Fruit fly (Drosophila melanogaster): Measurements from ENCODE around the gene Arp1.

The Arp1 gene

dm6 chr3R:12691422-12692101 is at the start of gene Arp1:
Gene Arp1 (plus strand): TSS chr3R:12691743.
- TF ChIP-seq CTCF (optimal IDR thresholded peaks at IDR 0.05) (no peak), CG8478 (optimal IDR thresholded peaks at IDR 0.05) (no peak)

DNA sequence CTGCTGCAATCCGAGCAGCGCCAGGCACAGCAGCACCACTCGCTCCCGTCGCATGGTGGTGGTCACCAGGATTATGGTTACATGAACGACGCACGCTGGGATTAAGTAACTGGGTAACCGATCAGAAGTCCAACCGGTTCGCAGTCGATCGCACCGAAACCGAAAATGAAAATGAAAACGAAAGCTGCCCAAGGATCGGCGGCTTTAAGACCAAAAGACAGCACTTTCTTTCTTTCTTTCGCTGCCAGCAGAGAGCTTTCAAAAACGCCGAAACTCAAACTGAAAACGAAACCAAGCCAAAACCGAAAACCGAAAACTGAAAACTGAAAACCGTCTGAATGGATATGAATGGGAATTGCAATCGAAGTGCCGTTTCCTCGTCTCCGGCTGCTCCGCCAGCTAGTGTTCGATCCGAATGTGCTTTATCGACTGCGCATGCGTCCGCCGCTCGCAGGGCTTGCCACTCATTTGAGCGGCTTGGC is 49.5 kb upstream of the Arp1 start, which contains the start of gene CG6753:
Gene CG6753, minus strand, starts transcription at position 432 of the 482 bp plus-strand sequence.
- TF ChIP-seq CG8478 (optimal IDR thresholded peaks at IDR 0.05) (no peak), CTCF (optimal IDR thresholded peaks at IDR 0.05) (no peak)

- TF ChIP-seq CTCF (optimal IDR thresholded peaks at IDR 0.05), result no peak
- no peak for TF ChIP-seq CG8478 (optimal IDR thresholded peaks at IDR 0.05)
These were observed 46.8 kb upstream of the Arp1 start for dm6 chr3R:12644621-12645310.

dm6 chr3R:12645771-12646317 is 45.7 kb upstream of the Arp1 start:
- TF ChIP-seq CTCF (optimal IDR thresholded peaks at IDR 0.05), result no peak
- TF ChIP-seq CG8478 (optimal IDR thresholded peaks at IDR 0.05), result no peak

DNA sequence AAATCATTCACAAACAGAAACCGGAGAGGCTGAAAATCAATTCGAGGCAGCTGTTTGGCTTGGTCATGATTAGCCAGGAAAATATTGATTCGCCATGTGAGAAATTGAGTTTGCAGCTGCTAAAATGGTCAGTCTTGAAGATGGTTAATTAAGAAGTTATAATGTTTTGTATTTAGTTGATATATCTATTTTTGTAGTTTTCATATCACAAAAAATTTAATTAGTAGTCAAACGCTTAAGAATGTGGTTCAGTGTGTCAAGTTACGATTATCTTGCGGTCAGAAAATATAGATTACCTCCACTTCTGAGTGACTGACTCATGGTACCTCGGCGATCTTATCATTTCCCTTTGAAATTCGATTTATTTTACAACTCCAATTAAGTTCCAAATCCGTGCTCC is 44.6 kb upstream of the Arp1 start:
- TF ChIP-seq CTCF (optimal IDR thresholded peaks at IDR 0.05) (no peak), CG8478 (optimal IDR thresholded peaks at IDR 0.05) (no peak)

DNA sequence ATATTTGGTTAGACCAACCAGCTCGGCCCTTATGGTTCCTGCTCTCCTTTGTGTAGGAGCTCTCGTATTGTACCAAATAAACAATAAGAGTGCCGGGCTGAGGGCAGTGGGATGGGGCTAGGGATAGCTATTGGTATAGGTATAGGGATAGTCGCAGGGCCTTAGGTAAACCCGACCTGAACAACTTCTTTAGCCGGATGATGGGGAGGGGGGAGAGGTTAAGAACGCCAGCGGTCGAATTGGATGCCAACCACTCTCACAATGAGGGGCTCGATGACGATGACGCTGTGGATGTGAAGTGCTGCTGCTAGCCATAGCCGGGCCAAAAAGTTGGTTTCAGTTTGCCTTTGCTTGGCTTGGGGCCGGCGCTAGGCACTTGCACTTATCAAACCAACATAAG is 44.2 kb upstream of the Arp1 start:
- TF ChIP-seq CG8478 (optimal IDR thresholded peaks at IDR 0.05) (no peak), CTCF (optimal IDR thresholded peaks at IDR 0.05) (no peak)

DNA sequence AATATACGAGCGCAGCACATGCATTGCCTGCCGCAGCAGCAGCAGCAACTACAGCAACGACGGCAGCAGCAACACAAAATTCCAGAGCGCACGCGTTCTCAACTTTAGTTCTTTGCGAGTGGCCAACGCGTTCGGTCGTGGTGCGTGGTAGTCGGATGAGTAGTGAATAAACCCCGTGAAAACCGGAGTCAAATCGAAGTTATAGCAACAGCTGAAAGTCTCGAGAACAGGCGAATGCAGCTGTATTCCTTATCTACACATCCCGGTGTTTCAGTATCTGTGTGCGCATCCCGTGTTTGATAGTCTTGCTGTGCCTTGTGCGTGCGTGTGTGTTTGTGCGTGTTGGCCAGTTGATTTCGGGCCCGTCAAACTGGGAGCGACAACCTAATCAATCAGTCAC is 43.6 kb upstream of the Arp1 start, which contains the start of gene Dtg:
Gene Dtg, plus strand, starts transcription at position 105 of the 400 bp plus-strand sequence.
- TF ChIP-seq CG8478 (optimal IDR thresholded peaks at IDR 0.05) (no peak), CTCF (optimal IDR thresholded peaks at IDR 0.05) (no peak)

dm6 chr3R:12649099-12650029 is 42.2 kb upstream of the Arp1 start:
- TF ChIP-seq CTCF (optimal IDR thresholded peaks at IDR 0.05) (no peak), CG8478 (optimal IDR thresholded peaks at IDR 0.05) (no peak)

DNA sequence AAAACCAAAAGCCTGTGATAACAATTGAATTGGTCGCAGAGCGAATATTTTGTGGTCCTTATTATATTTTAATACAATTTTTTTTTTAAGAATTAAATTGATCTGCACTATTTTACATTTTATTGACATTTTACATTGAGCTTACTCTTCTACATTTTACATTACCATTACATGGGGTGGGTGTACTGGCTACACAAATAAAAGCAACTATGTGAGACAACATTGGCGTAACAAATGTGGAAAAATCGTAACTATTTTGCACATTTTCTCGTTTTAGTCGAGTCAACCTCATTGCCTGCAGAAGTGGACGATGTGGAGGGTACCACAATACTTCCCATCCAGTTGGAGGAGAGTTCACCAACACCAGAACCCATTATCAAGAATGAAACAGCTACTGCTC is 41.0 kb upstream of the Arp1 start:
- TF ChIP-seq CTCF (optimal IDR thresholded peaks at IDR 0.05), result peak; percentile 67 to 77
- TF ChIP-seq CG8478 (optimal IDR thresholded peaks at IDR 0.05), result no peak

dm6 chr3R:12652736-12653135 is 38.8 kb upstream of the Arp1 start:
- TF ChIP-seq CG8478 (optimal IDR thresholded peaks at IDR 0.05) (no peak), CTCF (optimal IDR thresholded peaks at IDR 0.05) (no peak)

- TF ChIP-seq CTCF (optimal IDR thresholded peaks at IDR 0.05), result no peak
- TF ChIP-seq CG8478 (optimal IDR thresholded peaks at IDR 0.05), result no peak
These were observed 37.9 kb upstream of the Arp1 start for dm6 chr3R:12653511-12654252.

DNA sequence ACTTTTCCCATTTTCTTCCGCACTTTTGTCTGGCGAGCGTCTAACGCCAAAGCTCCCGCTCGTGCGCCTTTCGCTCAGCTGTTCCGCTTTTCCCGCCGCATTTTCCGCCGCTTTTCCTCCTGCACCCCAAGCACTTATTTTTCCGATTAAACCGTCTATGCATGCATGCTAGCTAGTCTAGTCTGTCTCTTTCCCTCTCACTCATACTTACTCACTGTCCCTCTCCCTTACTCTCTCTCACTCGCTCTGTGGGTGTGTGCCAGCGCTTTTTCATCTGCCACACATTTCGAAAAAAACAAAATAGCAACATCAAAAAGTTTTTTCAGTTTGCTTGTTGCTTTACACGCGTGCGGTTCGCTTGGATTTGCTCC is 37.3 kb upstream of the Arp1 start, which contains the start of gene CG6225:
Gene CG6225, plus strand, starts transcription at position 325 of the 371 bp plus-strand sequence.
- no peak for TF ChIP-seq CG8478 (optimal IDR thresholded peaks at IDR 0.05)
- TF ChIP-seq CTCF (optimal IDR thresholded peaks at IDR 0.05), result no peak

- no peak for TF ChIP-seq CG8478 (optimal IDR thresholded peaks at IDR 0.05)
- TF ChIP-seq CTCF (optimal IDR thresholded peaks at IDR 0.05), result no peak
These were observed 34.5 kb upstream of the Arp1 start for dm6 chr3R:12656946-12657566.

dm6 chr3R:12662531-12662930 is 29.0 kb upstream of the Arp1 start, which contains the start of gene CG14395:
Gene CG14395 (plus strand): TSS chr3R:12662831.
- TF ChIP-seq CTCF (optimal IDR thresholded peaks at IDR 0.05) (no peak), CG8478 (optimal IDR thresholded peaks at IDR 0.05) (no peak)

All from S2 (cell line).